Worm (Caenorhabditis elegans) whole organism, late embryonic: ENCODE measurements around the gene fbxa-107.

ENCODE experiments used
- ahr-1 ChIP-seq: sonication (generic microtip); optimal IDR thresholded peaks from 2 replicates; lab custom pipeline; 2016; ENCODE audit warnings: missing genetic modification characterization, missing compliant biosample characterization
- ama-1 ChIP-seq: fragments of 150-350 bp; optimal IDR thresholded peaks from 2 replicates; lab custom pipeline; 2014
- ceh-31 ChIP-seq: sonication (generic microtip); optimal IDR thresholded peaks from 2 replicates; lab custom pipeline; 2016; ENCODE audit warnings: missing genetic modification characterization, missing compliant biosample characterization
- fkh-6 ChIP-seq: sonication (generic microtip); optimal IDR thresholded peaks from 2 replicates; lab custom pipeline; 2016; ENCODE audit warnings: missing genetic modification characterization, missing compliant biosample characterization
- nfya-1 ChIP-seq: sonication (generic microtip); optimal IDR thresholded peaks from 2 replicates; lab custom pipeline; 2017; ENCODE audit warnings: missing genetic modification characterization, mild to moderate bottlenecking, missing compliant biosample characterization, antibody characterized with exemption, moderate library complexity
- pag-3 ChIP-seq: sonication (generic microtip); optimal IDR thresholded peaks from 2 replicates; lab custom pipeline; 2016; ENCODE audit warnings: missing compliant biosample characterization, missing genetic modification characterization, borderline replicate concordance
- pat-9 ChIP-seq: fragments of 200-800 bp; sonication (Bioruptor generic); optimal IDR thresholded peaks from 2 replicates; lab custom pipeline; 2018; ENCODE audit warnings: mild to moderate bottlenecking, missing genetic modification characterization, moderate library complexity, missing compliant biosample characterization
- pax-1 ChIP-seq: fragments of 150-350 bp; optimal IDR thresholded peaks from 2 replicates; lab custom pipeline; 2014; ENCODE audit warnings: missing biosample characterization, missing genetic modification characterization
- pqm-1 ChIP-seq: sonication (generic microtip); optimal IDR thresholded peaks from 2 replicates; lab custom pipeline; 2016; ENCODE audit warnings: missing genetic modification characterization, missing compliant biosample characterization
- ref-2 ChIP-seq: sonication (generic microtip); optimal IDR thresholded peaks from 2 replicates; lab custom pipeline; 2016; ENCODE audit warnings: missing genetic modification characterization, missing compliant biosample characterization
- rnt-1 ChIP-seq: sonication (generic microtip); optimal IDR thresholded peaks from 2 replicates; lab custom pipeline; 2016; ENCODE audit warnings: missing genetic modification characterization, missing compliant biosample characterization
- unc-55 ChIP-seq: sonication (generic microtip); optimal IDR thresholded peaks from 2 replicates; lab custom pipeline; 2017; ENCODE audit warnings: missing biosample characterization, missing genetic modification reagents, missing genetic modification characterization

- TF ChIP-seq fkh-6 (tag; lab: Kevin White, UChicago) (no peak), ama-1 (lab: Kevin White, UChicago) (no peak), ref-2 (tag; lab: Kevin White, UChicago) (no peak), pax-1 (tag; lab: Kevin White, UChicago) (no peak), ceh-31 (tag; lab: Kevin White, UChicago) (no peak), rnt-1 (tag; lab: Kevin White, UChicago) (no peak), ahr-1 (no peak), pag-3 (tag; lab: Kevin White, UChicago) (no peak), pqm-1 (tag; lab: Kevin White, UChicago) (no peak), unc-55 (GFP tag; lab: Kevin White, UChicago) (no peak), nfya-1 (tag; lab: Kevin White, UChicago) (no peak), pat-9 (tag; lab: Kevin White, UChicago) (no peak)
Measured at ce11 chrV:18098387-18098786, 25.4 kb upstream of the fbxa-107 start, which contains the start of gene par-4.
